Worm (Caenorhabditis elegans): ENCODE measurements around the gene sto-4.

- no peak for TF ChIP-seq nhr-12 (tag; optimal IDR thresholded peaks at IDR 0.05)
- no peak for TF ChIP-seq nhr-76 (tag; optimal IDR thresholded peaks at IDR 0.05)
- TF ChIP-seq ces-1 (GFP tag; optimal IDR thresholded peaks at IDR 0.05): peak; percentile 33
- TF ChIP-seq snpc-4 (tag; optimal IDR thresholded peaks at IDR 0.05): no peak
- no peak for TF ChIP-seq unc-62 (GFP tag; optimal IDR thresholded peaks at IDR 0.05)
- TF ChIP-seq nhr-237 (tag; optimal IDR thresholded peaks at IDR 0.05): no peak
- TF ChIP-seq mep-1 (tag; optimal IDR thresholded peaks at IDR 0.05): no peak
- TF ChIP-seq tbx-8 (GFP tag; optimal IDR thresholded peaks at IDR 0.05): no peak
- TF ChIP-seq lsy-2 (tag; optimal IDR thresholded peaks at IDR 0.05): no peak
- no peak for TF ChIP-seq ceh-39 (tag; optimal IDR thresholded peaks at IDR 0.05)
- TF ChIP-seq ceh-83 (GFP tag; optimal IDR thresholded peaks at IDR 0.05): no peak
- no peak for TF ChIP-seq elt-3 (tag; optimal IDR thresholded peaks at IDR 0.05)
Measured at ce11 chrX:11633278-11633677, 10.6 kb upstream of the sto-4 start.
